Fruit fly (Drosophila melanogaster): ENCODE data around the gene gfzf.

gfzf gene

dm6 chr3R:7123699-7124098 is 27.1 kb downstream of the gfzf start:
- no peak for TF ChIP-seq CG17801 (GFP tag; optimal IDR thresholded peaks at IDR 0.05; ENCODE audit: partially characterized antibody)

dm6 chr3R:7123073-7123572 is 27.6 kb downstream of the gfzf start:
- no peak for TF ChIP-seq CG17801 (GFP tag; optimal IDR thresholded peaks at IDR 0.05; ENCODE audit: partially characterized antibody)

DNA sequence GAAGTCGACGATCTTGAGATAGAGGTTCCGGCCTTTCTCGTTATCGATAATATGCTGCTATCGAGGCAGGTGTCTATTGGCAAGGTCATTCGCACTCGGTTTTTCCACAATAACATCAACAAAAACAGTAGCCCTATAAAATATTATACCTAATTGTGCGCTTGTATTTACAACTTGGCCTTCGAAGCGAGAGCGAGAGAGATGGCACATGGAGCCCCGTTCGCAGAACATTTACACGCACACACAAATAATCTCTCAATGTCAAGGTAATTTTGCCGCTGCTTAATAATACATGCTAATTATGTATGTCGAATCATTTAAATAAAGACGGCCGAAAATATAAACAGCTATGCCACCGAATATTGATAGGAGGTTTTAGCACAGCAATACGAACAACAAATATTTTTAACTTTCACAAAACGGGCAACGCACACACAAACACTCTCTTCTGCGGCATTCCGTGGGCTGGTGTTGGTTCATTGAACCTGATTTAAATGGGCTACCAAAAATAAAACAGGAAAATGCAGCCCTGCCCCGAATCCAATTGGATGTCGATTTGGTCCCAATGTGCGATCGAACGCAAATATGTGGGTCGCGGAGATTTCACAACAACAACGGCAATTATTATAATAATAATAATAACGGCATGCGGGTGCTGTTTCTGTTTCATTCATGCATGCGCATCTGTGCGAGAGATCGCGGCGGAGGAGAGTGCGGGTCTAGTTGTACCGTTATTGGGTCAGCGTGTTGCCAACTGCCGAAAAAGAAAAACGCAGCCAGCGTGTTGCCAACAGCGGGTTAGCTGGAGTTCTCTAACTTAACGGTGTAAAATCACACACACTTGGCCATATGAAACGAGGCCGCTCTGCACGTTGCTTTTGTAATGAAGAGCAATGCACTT is 28.3 kb downstream of the gfzf start:
- TF ChIP-seq CG17801 (GFP tag; optimal IDR thresholded peaks at IDR 0.05; ENCODE audit: partially characterized antibody): no peak

DNA sequence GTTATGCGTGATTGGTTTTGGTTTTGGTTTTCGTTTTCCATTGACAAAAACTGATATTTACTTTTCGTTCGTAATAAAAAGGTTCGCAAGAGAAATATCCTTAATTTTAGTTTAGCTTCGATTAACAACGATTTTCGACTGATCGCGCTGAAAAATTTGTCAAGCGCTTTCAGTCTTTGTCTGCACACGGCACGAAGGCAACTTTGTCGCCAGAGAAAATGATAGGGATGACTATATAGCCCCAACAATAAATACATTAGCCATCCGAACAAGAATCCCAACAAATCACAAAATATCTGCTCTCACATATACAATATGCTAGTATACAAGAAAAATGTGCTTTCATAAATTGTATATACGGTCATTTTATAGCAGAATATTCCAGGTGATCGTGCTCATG is 33.2 kb downstream of the gfzf start, which contains the start of gene Mlp84B:
Mlp84B (minus strand) TSS at position 143 of the 400 bp plus-strand sequence.
- no peak for TF ChIP-seq CG17801 (GFP tag; optimal IDR thresholded peaks at IDR 0.05; ENCODE audit: partially characterized antibody)

DNA sequence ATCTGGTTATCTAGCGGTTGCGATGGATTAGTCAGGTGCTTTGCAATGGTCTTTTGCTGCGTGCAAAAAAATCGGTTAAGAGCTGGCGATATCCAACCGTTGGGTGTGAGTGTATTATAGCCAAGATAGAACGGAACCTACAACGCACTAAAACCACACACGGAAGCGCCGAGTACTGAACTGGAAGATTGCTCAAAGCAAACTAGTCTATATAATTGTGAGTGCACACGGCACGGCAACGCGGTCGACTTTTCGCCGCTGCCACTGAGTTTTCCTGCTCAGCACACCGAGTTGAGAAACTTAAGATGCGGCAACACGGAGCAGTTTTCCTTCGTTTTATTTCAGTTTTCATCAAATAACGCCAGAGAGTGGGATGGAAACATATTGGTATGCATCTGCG is 34.3 kb downstream of the gfzf start:
- no peak for TF ChIP-seq CG17801 (GFP tag; optimal IDR thresholded peaks at IDR 0.05; ENCODE audit: partially characterized antibody)

- no peak for TF ChIP-seq CG17801 (GFP tag; optimal IDR thresholded peaks at IDR 0.05; ENCODE audit: partially characterized antibody)
Observed at dm6 chr3R:7112977-7113376, 37.8 kb downstream of the gfzf start.

DNA sequence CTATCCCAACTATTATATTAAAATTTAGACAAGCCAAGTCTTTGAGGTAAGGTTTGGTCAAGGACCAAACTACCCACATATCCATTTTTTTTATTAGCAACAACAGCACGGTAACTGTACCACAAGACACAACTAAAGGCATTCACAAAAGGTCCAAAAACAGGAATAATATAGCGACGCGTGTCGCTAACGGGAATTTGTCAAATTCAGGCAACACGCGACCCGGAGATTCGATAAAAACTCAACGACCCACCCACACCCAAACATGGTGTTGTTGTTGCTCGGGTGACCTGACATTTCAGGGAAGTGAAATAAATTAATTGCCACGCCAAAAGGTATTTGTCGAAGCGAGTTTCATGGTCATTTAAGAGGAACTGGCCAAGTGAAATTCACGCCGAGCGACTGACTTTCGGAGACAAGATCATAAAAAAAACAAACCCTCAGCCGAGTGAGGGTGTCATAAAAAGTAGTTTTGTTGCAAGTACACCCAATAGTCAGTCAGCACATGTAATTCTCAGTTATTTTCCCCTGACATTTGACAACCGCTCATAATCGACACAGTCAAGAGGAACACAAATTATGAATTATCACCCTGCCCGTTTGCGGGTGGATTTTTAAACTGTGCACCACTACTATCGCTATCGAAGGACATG is 39.4 kb downstream of the gfzf start:
- no peak for TF ChIP-seq CG17801 (GFP tag; optimal IDR thresholded peaks at IDR 0.05; ENCODE audit: partially characterized antibody)

DNA sequence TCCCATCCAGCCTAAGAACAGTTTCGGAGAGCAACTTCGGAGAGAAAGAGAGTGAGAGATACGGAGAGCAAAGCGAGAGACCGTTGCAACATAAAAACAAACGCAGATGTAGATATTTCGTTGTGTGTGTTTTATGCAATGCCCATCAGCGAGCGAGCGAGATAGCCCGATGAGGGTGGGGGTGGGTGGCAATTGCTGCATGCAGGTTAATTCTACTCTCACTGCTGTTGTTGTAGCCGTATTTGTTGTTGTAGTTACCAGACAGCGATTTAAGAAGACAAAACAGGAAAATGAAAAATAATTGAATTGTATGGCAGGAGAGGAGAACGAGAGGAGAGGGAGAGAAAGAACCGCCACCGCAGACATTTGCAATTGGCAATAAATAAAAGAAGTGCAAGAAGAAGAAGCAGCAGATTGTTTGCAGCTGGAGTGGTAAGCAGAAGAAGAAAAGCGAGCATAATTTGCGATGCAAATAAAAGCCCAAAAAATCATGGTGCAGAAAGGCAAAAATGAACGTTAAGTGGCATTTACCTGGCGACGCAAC is 40.9 kb downstream of the gfzf start:
- no peak for TF ChIP-seq CG17801 (GFP tag; optimal IDR thresholded peaks at IDR 0.05; ENCODE audit: partially characterized antibody)

- peak; percentile 96 for TF ChIP-seq CG17801 (GFP tag; optimal IDR thresholded peaks at IDR 0.05; ENCODE audit: partially characterized antibody)
Observed at dm6 chr3R:7108589-7109312, 42.0 kb downstream of the gfzf start.

DNA sequence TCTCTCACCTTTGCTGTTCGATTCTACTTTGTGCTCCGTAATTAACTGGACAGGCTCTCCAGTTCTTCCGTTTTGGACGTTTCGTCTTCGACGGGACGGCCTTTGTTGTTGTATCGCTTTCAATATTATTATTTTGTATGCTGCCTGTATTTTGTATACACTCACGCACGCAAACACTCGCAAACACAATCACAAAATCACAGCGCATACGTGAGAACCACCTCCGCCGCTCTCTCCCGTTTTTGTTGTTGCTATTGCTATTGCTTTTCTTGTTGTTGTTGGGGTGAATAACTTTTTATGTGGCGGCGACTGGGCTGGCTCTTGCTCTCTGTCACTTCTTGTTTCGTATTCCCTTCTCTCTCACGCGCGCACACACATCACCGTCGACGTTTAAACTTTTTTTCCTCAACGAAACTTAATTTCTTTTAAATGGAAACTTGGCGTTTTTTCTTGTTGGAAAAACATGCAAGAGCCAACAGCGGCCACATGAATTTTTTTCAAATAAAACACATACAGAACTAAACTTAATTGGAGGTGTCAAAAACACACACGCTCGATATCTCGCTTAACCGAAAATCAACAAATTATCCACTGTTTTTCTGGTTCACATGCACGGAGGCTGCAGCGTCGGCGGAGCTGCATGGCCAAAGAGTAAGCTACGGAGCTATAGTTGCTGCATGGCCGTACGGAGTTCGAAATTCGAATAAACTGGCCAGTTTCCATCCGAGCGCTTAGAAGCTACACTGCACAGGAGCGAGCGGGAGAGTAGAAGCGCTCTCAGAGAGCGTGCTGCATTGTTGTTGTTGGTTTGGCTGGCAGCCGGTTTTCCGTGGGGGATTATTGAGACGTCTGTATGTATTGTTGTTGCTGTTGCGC is 42.8 kb downstream of the gfzf start:
- TF ChIP-seq CG17801 (GFP tag; optimal IDR thresholded peaks at IDR 0.05; ENCODE audit: partially characterized antibody): no peak

DNA sequence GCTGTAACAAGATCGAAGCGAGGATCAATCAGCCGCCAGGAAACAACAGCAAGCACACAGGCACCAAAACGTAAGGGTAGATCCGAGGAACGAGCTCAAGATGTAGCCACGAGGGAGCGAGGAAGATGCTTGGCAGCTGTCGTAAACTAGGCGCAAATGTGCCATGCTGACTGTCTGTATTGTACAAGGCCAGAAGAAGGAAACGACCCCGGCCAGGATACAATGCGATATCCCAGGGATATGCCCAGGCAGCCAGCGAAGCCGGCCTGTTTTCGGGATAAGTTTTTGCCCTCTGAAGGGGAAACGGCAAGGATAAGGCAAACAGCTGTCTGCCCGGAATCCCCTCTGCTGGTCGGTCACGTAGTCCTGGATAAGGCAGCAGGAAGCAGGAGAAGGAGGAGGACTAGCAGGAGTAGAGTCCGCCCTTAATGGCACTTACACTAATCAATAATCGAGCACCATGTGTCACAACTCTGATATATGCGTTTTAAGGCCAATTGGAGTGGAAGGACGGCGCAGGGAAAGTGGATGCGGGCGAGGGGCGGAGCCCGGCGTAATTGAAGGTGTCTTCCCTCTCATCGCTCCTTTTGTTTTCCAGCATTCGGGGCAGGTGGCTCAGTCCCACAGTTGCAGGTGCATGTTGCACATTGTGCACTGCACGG is 45.1 kb downstream of the gfzf start:
- TF ChIP-seq CG17801 (GFP tag; optimal IDR thresholded peaks at IDR 0.05; ENCODE audit: partially characterized antibody): no peak

dm6 chr3R:7104308-7104707 is 46.5 kb downstream of the gfzf start:
- TF ChIP-seq CG17801 (GFP tag; optimal IDR thresholded peaks at IDR 0.05; ENCODE audit: partially characterized antibody): no peak
